Fruit fly (Drosophila melanogaster) Kc167 (cell line): Measurements from ENCODE around the gene mRpL1.

Experiments
- Sin3A ChIP-seq: fragments of >200 bp; optimal IDR thresholded peaks from 2 replicates; lab custom pipeline; 2018; ENCODE audit warnings: missing external identifiers
- h ChIP-seq: fragments of >200 bp; optimal IDR thresholded peaks from 3 replicates; lab custom pipeline; 2018; ENCODE audit warnings: missing external identifiers
- insv ChIP-seq: fragments of >200 bp; optimal IDR thresholded peaks from 3 replicates; lab custom pipeline; 2018; ENCODE audit warnings: missing external identifiers
- ttk ChIP-seq: sonication (Bioruptor generic); optimal IDR thresholded peaks from 2 replicates; lab custom pipeline; 2017; ENCODE audit warnings: missing external identifiers

The mRpL1 gene

DNA sequence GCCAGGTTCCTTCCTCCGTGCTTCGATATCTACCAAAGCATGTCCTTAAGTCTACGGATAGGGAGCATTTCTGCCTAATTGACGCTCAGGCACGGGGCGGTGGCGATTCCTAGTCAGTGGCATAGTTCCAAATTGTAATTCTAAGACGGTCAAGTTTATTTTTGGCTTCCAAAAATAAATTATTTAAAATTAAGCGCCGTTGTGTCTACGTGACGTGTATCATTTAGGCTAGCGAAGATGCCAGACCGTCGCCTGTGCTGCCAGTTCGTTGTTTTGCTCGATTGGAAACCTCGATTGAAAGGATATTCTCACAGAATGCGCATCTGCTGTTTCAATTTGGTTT, 47.8 kb downstream of the mRpL1 start:
- TF ChIP-seq Sin3A (no peak), ttk (lab: Kevin White, UChicago) (no peak), insv (no peak), h (lab: Kevin White, UChicago) (no peak)

DNA sequence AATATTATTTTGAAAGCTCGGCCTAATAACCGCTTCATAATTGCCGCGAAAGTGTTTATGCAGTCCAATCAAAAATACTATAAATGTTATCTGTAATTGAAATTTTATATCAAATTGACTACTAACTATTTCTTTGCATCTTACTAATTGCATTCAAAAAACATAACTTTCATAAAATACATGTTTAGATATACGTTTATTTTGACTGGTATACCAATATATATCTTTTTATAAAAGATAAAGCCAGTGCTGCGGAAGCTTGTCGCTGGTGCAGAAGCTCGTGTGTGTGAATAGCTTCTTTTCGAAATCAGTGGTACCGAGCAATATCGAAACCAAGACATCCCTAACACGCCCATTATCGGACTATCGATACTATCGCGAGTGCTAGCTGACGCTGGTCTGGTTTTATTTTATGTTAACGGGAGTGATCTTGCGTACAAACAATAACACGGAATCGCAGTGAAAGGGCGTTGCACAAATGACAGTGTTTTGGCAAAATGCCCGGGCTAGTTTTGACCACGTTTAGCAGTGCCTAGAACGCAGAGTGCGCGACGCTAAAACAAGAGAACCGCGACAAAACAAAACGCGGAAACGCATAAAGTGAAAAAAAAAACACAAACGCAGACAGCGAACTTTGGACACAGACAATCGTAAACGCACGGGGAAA, 48.3 kb downstream of the mRpL1 start, which contains the start of gene Atg13:
Atg13 (plus strand) TSS at position 367 of the 667 bp plus-strand sequence.
- TF ChIP-seq h (lab: Kevin White, UChicago): no peak
- no peak for TF ChIP-seq Sin3A
